Fruit fly (Drosophila melanogaster) whole organism, pupa: ENCODE data around the gene Cp7Fc.

Experiments
- CG12605 ChIP-seq: fragments of 200-800 bp; sonication (Bioruptor generic); IDR thresholded peaks from 2 replicates; pipeline ENCODE4 v1.3.6; 2022; ENCODE audit warnings: missing biosample characterization, missing genetic modification characterization
- CG13204 ChIP-seq: fragments of 200-800 bp; sonication (Bioruptor generic); optimal IDR thresholded peaks from 2 replicates; lab custom pipeline; 2018; ENCODE audit warnings: missing biosample characterization, mild to moderate bottlenecking, missing genetic modification characterization, moderate library complexity
- CG14655 ChIP-seq: fragments of 200-800 bp; sonication (Bioruptor generic); optimal IDR thresholded peaks from 3 replicates; lab custom pipeline; 2017; ENCODE audit warnings: mild to moderate bottlenecking, missing biosample characterization, missing genetic modification reagents, missing genetic modification characterization
- CG15710 ChIP-seq: fragments of 200-800 bp; sonication (Bioruptor generic); optimal IDR thresholded peaks from 2 replicates; lab custom pipeline; 2018; ENCODE audit warnings: missing biosample characterization, mild to moderate bottlenecking, missing genetic modification characterization, moderate library complexity
- CG17806 ChIP-seq: fragments of 200-800 bp; sonication (Bioruptor generic); optimal IDR thresholded peaks from 2 replicates; lab custom pipeline; 2018; ENCODE audit warnings: missing biosample characterization, mild to moderate bottlenecking, missing genetic modification characterization, moderate library complexity
- CG32121 ChIP-seq: fragments of 200-800 bp; sonication (Bioruptor generic); IDR thresholded peaks from 2 replicates; pipeline ENCODE4 v1.3.6; 2022; ENCODE audit warnings: missing biosample characterization, missing genetic modification characterization
- CG34367 ChIP-seq: fragments of 200-800 bp; sonication (Bioruptor generic); optimal IDR thresholded peaks from 2 replicates; lab custom pipeline; 2018; ENCODE audit warnings: missing biosample characterization, mild to moderate bottlenecking, missing genetic modification characterization
- CG8301 ChIP-seq: fragments of 200-800 bp; sonication (Bioruptor generic); optimal IDR thresholded peaks from 2 replicates; lab custom pipeline; 2018; ENCODE audit warnings: missing biosample characterization, mild to moderate bottlenecking, missing genetic modification characterization
- CG9948 ChIP-seq: fragments of 200-800 bp; sonication (Bioruptor generic); optimal IDR thresholded peaks from 2 replicates; lab custom pipeline; 2018; ENCODE audit warnings: missing biosample characterization, mild to moderate bottlenecking, missing genetic modification characterization, moderate library complexity

dm6 chrX:8520517-8520916, 43.6 kb downstream of the Cp7Fc start:
- no peak for TF ChIP-seq CG17806
- no peak for TF ChIP-seq CG14655
- TF ChIP-seq CG13204 (GFP tag; lab: Kevin White, UChicago): no peak
- TF ChIP-seq CG8301: no peak
- TF ChIP-seq CG32121: no peak
- TF ChIP-seq CG15710 (tag; lab: Kevin White, UChicago): no peak
- no peak for TF ChIP-seq CG9948 (tag; lab: Kevin White, UChicago)
- TF ChIP-seq CG12605 (GFP tag; lab: Robert Waterston, UW): no peak
- TF ChIP-seq CG34367: no peak
